Worm (Caenorhabditis elegans) whole organism, early embryonic: ENCODE data around the gene nhr-202.

Source experiments
- ceh-36 ChIP-seq: sonication (generic microtip); optimal IDR thresholded peaks from 2 replicates; lab custom pipeline; 2016; ENCODE audit warnings: missing genetic modification characterization, inconsistent platforms, missing compliant biosample characterization
- hmbx-1 ChIP-seq: sonication (generic microtip); optimal IDR thresholded peaks from 2 replicates; lab custom pipeline; 2016; ENCODE audit warnings: mild to moderate bottlenecking, missing genetic modification characterization, missing compliant biosample characterization
- hmg-4 ChIP-seq: fragments of 200-800 bp; sonication (Bioruptor generic); optimal IDR thresholded peaks from 2 replicates; lab custom pipeline; 2018; ENCODE audit warnings: mild to moderate bottlenecking, missing genetic modification characterization, missing compliant biosample characterization
- hnd-1 ChIP-seq: sonication (generic microtip); optimal IDR thresholded peaks from 2 replicates; lab custom pipeline; 2016; ENCODE audit warnings: missing genetic modification characterization, missing compliant biosample characterization
- pes-1 ChIP-seq: fragments of 200-800 bp; sonication (Bioruptor generic); IDR thresholded peaks from 2 replicates; pipeline ENCODE4 v1.3.6; 2022; ENCODE audit warnings: missing genetic modification reagents, missing genetic modification characterization, missing compliant biosample characterization
- scrt-1 ChIP-seq: fragments of 200-800 bp; sonication (Bioruptor generic); IDR thresholded peaks from 2 replicates; pipeline ENCODE4 v1.3.6; 2022; ENCODE audit warnings: missing genetic modification characterization, missing compliant biosample characterization
- tbx-11 ChIP-seq: fragments of 200-800 bp; sonication (Bioruptor generic); IDR thresholded peaks from 2 replicates; pipeline ENCODE4 v1.3.6; 2022; ENCODE audit warnings: missing genetic modification characterization, missing compliant biosample characterization

ce11 chrV:422133-422532, 40.3 kb upstream of the nhr-202 start, which contains the start of gene dod-20:
- TF ChIP-seq tbx-11 (GFP tag; lab: Robert Waterston, UW) (no peak), hnd-1 (tag; lab: Kevin White, UChicago) (no peak), hmg-4 (GFP tag; lab: Kevin White, UChicago) (no peak), hmbx-1 (tag; lab: Kevin White, UChicago) (no peak), ceh-36 (no peak), pes-1 (GFP tag; lab: Robert Waterston, UW) (no peak), scrt-1 (GFP tag; lab: Robert Waterston, UW) (no peak)
